Worm (Caenorhabditis elegans): ENCODE results near the gene tag-124.

The tag-124 gene

DNA sequence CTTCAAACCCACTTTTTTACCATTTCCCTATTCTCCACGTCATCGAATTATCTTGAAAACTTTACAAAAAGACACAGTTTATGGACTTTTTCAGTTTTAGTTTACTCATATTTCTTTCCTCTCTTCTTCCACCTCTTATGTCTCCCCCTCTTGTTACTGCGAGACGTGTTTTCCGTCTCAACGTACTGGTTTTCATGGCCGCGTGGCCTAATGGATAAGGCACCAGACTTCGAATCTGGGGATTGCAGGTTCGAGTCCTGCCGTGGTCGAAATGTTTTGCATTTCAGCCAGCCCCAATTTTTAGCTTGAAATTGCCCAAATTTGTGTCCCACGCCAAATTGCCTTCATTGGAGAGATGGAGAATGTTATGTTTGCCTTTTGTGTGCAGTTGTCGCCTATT is 25.0 kb upstream of the tag-124 start:
- TF ChIP-seq unc-62 (GFP tag; optimal IDR thresholded peaks at IDR 0.05) (peak; percentile 17), sem-2 (GFP tag; optimal IDR thresholded peaks at IDR 0.05) (peak; percentile 90), elt-3 (tag; optimal IDR thresholded peaks at IDR 0.05) (no peak), lin-13 (tag; optimal IDR thresholded peaks at IDR 0.05) (no peak), drap-1 (GFP tag; optimal IDR thresholded peaks at IDR 0.05) (peak; percentile 92), unc-120 (tag; optimal IDR thresholded peaks at IDR 0.05; ENCODE audit: poor library complexity, severe bottlenecking) (peak; percentile 84), cnd-1 (tag; optimal IDR thresholded peaks at IDR 0.05) (peak; percentile 93), blmp-1 (tag; optimal IDR thresholded peaks at IDR 0.05) (no peak), sptf-1 (tag; optimal IDR thresholded peaks at IDR 0.05) (peak; percentile 95), nhr-28 (tag; optimal IDR thresholded peaks at IDR 0.05) (no peak), nhr-237 (tag; optimal IDR thresholded peaks at IDR 0.05) (no peak), unc-39 (tag; optimal IDR thresholded peaks at IDR 0.05) (peak; percentile 57), mls-2 (tag; optimal IDR thresholded peaks at IDR 0.05) (peak; percentile 95), bed-3 (GFP tag; optimal IDR thresholded peaks at IDR 0.05) (peak; percentile 85), mab-5 (tag; optimal IDR thresholded peaks at IDR 0.05) (no peak), snpc-4 (tag; optimal IDR thresholded peaks at IDR 0.05) (no peak), mep-1 (tag; optimal IDR thresholded peaks at IDR 0.05) (peak; percentile 6), zip-8 (tag; optimal IDR thresholded peaks at IDR 0.05) (no peak), lin-32 (GFP tag; optimal IDR thresholded peaks at IDR 0.05) (peak; percentile 86), flh-1 (GFP tag; optimal IDR thresholded peaks at IDR 0.05) (peak; percentile 79), M03D4.4 (tag; optimal IDR thresholded peaks at IDR 0.05) (peak; percentile 94), nhr-76 (tag; optimal IDR thresholded peaks at IDR 0.05) (no peak), nhr-2 (tag; optimal IDR thresholded peaks at IDR 0.05) (no peak), lsy-2 (tag; optimal IDR thresholded peaks at IDR 0.05) (no peak), nhr-12 (tag; optimal IDR thresholded peaks at IDR 0.05) (no peak), ceh-43 (GFP tag; optimal IDR thresholded peaks at IDR 0.05) (peak; percentile 90), ztf-11 (tag; optimal IDR thresholded peaks at IDR 0.05) (peak; percentile 22), ceh-39 (tag; optimal IDR thresholded peaks at IDR 0.05) (no peak), elt-1 (tag; optimal IDR thresholded peaks at IDR 0.05; ENCODE audit: borderline replicate concordance, insufficient read depth) (no peak), pha-4 (tag; optimal IDR thresholded peaks at IDR 0.05) (no peak), ceh-83 (GFP tag; optimal IDR thresholded peaks at IDR 0.05) (peak; percentile 91), ces-1 (GFP tag; optimal IDR thresholded peaks at IDR 0.05) (peak; percentile 21), ham-2 (GFP tag; optimal IDR thresholded peaks at IDR 0.05) (peak; percentile 75), hlh-1 (tag; optimal IDR thresholded peaks at IDR 0.05) (peak; percentile 23), tbx-8 (GFP tag; optimal IDR thresholded peaks at IDR 0.05) (peak; percentile 85)

DNA sequence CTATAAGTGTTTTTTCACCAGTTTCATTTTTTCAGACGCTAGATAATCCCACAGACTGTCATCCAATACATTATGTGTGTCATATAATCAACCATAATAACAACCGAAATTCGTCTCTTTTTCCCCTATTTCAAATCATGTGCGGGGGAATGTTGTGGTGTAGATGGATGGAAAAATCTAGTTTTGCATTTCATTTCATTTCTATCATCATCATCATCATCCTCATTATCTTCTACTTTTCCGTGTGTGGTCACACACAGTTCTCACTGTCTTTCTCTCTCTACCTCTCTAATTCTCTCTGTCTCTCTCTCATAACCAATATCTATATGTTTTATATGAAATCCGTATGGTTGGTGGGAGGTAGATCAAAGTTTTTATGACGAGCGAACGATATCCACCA is 17.7 kb upstream of the tag-124 start:
- TF ChIP-seq tbx-8 (GFP tag; optimal IDR thresholded peaks at IDR 0.05): no peak
- peak; percentile 22 for TF ChIP-seq blmp-1 (tag; optimal IDR thresholded peaks at IDR 0.05)

DNA sequence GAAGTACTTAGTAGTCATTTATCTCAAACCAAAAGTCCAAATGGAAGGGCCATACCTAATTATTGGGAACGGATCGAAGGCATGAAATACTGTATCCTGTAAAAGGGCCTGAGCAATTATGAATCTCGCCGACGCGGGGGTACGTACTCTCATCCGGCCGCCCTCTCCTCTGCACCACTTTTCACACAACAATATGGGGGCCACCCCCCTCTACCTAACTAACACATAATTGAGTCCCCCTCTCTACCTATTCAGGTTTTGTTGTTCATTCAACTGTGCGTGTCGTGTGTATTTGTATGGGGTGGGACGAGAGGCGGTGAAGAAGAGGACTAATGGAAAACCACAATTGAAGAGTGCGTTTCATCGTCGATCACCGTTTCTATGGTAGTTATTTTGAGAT is 16.7 kb upstream of the tag-124 start:
- TF ChIP-seq lsy-2 (tag; optimal IDR thresholded peaks at IDR 0.05) (no peak), snpc-4 (tag; optimal IDR thresholded peaks at IDR 0.05) (no peak), ham-2 (GFP tag; optimal IDR thresholded peaks at IDR 0.05) (peak; percentile 12), drap-1 (GFP tag; optimal IDR thresholded peaks at IDR 0.05) (peak; percentile 13), ztf-11 (tag; optimal IDR thresholded peaks at IDR 0.05) (no peak), zip-8 (tag; optimal IDR thresholded peaks at IDR 0.05) (no peak), sem-2 (GFP tag; optimal IDR thresholded peaks at IDR 0.05) (no peak), sptf-1 (tag; optimal IDR thresholded peaks at IDR 0.05) (peak; percentile 69), mls-2 (tag; optimal IDR thresholded peaks at IDR 0.05) (peak; percentile 59), cnd-1 (tag; optimal IDR thresholded peaks at IDR 0.05) (no peak), ceh-83 (GFP tag; optimal IDR thresholded peaks at IDR 0.05) (no peak), unc-39 (tag; optimal IDR thresholded peaks at IDR 0.05) (no peak), unc-62 (GFP tag; optimal IDR thresholded peaks at IDR 0.05) (no peak), nhr-2 (tag; optimal IDR thresholded peaks at IDR 0.05) (no peak), blmp-1 (tag; optimal IDR thresholded peaks at IDR 0.05) (no peak), ceh-43 (GFP tag; optimal IDR thresholded peaks at IDR 0.05) (peak; percentile 77)

DNA sequence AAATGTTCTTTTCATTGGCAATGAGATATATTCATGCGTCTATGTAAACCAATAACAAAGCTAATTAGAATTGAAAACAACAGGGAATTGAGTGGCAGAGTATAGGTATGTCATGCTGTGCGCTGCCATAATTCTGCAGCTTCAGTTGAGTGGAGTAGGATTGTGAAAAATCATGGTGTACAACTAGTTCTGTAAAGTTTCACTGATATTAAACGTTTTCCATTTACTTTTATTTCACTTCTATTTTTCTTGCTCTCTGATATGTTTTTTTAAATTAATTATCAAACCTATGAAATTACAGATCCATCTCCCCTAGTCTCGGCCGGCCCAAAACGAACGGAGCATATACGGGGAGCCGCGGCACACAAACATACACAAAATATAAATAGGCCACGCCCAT is 15.4 kb upstream of the tag-124 start, which contains the start of gene exc-7:
exc-7 (plus strand) TSS at position 301 of the 400 bp plus-strand sequence.
- no peak for TF ChIP-seq tbx-8 (GFP tag; optimal IDR thresholded peaks at IDR 0.05)
- no peak for TF ChIP-seq nhr-12 (tag; optimal IDR thresholded peaks at IDR 0.05)
- TF ChIP-seq unc-62 (GFP tag; optimal IDR thresholded peaks at IDR 0.05): no peak
- no peak for TF ChIP-seq unc-39 (tag; optimal IDR thresholded peaks at IDR 0.05)
- no peak for TF ChIP-seq ceh-83 (GFP tag; optimal IDR thresholded peaks at IDR 0.05)
- no peak for TF ChIP-seq mep-1 (tag; optimal IDR thresholded peaks at IDR 0.05)
- no peak for TF ChIP-seq unc-120 (tag; optimal IDR thresholded peaks at IDR 0.05; ENCODE audit: poor library complexity, severe bottlenecking)
- TF ChIP-seq elt-3 (tag; optimal IDR thresholded peaks at IDR 0.05): no peak
- TF ChIP-seq hlh-1 (tag; optimal IDR thresholded peaks at IDR 0.05): no peak
- TF ChIP-seq lin-13 (tag; optimal IDR thresholded peaks at IDR 0.05): no peak
- no peak for TF ChIP-seq nhr-237 (tag; optimal IDR thresholded peaks at IDR 0.05)
- TF ChIP-seq sem-2 (GFP tag; optimal IDR thresholded peaks at IDR 0.05): no peak
- no peak for TF ChIP-seq ham-2 (GFP tag; optimal IDR thresholded peaks at IDR 0.05)
- TF ChIP-seq lin-32 (GFP tag; optimal IDR thresholded peaks at IDR 0.05): no peak
- no peak for TF ChIP-seq ceh-39 (tag; optimal IDR thresholded peaks at IDR 0.05)
- TF ChIP-seq blmp-1 (tag; optimal IDR thresholded peaks at IDR 0.05): no peak
